Worm (Caenorhabditis elegans): ENCODE results near the gene F32A5.4.
A peak's percentile ranks its signal among the peaks of the same experiment; 100 is the strongest.

F32A5.4 gene

ce11 chrII:7261854-7262253, 32.9 kb downstream of the F32A5.4 start, which contains the start of gene C30G12.4:
Gene C30G12.4 (plus strand): TSS chrII:7262154.
- TF ChIP-seq nhr-12 (tag; optimal IDR thresholded peaks at IDR 0.05): no peak
- TF ChIP-seq fkh-10 (GFP tag; optimal IDR thresholded peaks at IDR 0.05): no peak
- TF ChIP-seq fkh-2 (tag; optimal IDR thresholded peaks at IDR 0.05): no peak
- no peak for TF ChIP-seq ZK546.5 (tag; optimal IDR thresholded peaks at IDR 0.05)

- peak; percentile 94 for TF ChIP-seq elt-2 (tag; optimal IDR thresholded peaks at IDR 0.05)
- TF ChIP-seq nhr-23 (tag; optimal IDR thresholded peaks at IDR 0.05): no peak
- TF ChIP-seq nhr-28 (tag; optimal IDR thresholded peaks at IDR 0.05): no peak
- peak; percentile 84 for TF ChIP-seq pha-4 (tag; optimal IDR thresholded peaks at IDR 0.05)
- TF ChIP-seq pqm-1 (tag; optimal IDR thresholded peaks at IDR 0.05): peak; percentile 59
- peak; percentile 38 for TF ChIP-seq mdl-1 (tag; optimal IDR thresholded peaks at IDR 0.05)
- TF ChIP-seq jun-1 (tag; optimal IDR thresholded peaks at IDR 0.05): peak; percentile 76
Observed at ce11 chrII:7264675-7265074, 35.7 kb downstream of the F32A5.4 start.

ce11 chrII:7269783-7270182, 40.8 kb downstream of the F32A5.4 start:
- TF ChIP-seq tbx-2 (tag; optimal IDR thresholded peaks at IDR 0.05) (no peak), R02D3.7 (tag; optimal IDR thresholded peaks at IDR 0.05) (no peak), zag-1 (tag; optimal IDR thresholded peaks at IDR 0.05) (no peak), elt-2 (tag; optimal IDR thresholded peaks at IDR 0.05) (peak; percentile 14), nhr-25 (tag; optimal IDR thresholded peaks at IDR 0.05) (no peak), jun-1 (tag; optimal IDR thresholded peaks at IDR 0.05) (no peak)

- TF ChIP-seq nfya-1 (tag; optimal IDR thresholded peaks at IDR 0.05; ENCODE audit: insufficient read depth) (no peak), nhr-43 (tag; optimal IDR thresholded peaks at IDR 0.05; ENCODE audit: poor library complexity, severe bottlenecking) (peak; percentile 55), nhr-76 (tag; optimal IDR thresholded peaks at IDR 0.05) (no peak), nhr-12 (tag; optimal IDR thresholded peaks at IDR 0.05) (no peak), tbx-2 (tag; optimal IDR thresholded peaks at IDR 0.05) (peak; percentile 13), nhr-23 (tag; optimal IDR thresholded peaks at IDR 0.05) (peak; percentile 85), nhr-25 (tag; optimal IDR thresholded peaks at IDR 0.05) (peak; percentile 59), R02D3.7 (tag; optimal IDR thresholded peaks at IDR 0.05) (no peak)
Observed at ce11 chrII:7272513-7272912, 43.6 kb downstream of the F32A5.4 start.

- peak; percentile 48 for TF ChIP-seq nhr-43 (tag; optimal IDR thresholded peaks at IDR 0.05; ENCODE audit: poor library complexity, severe bottlenecking)
- peak; percentile 50 for TF ChIP-seq pqm-1 (tag; optimal IDR thresholded peaks at IDR 0.05)
- no peak for TF ChIP-seq egl-27 (tag; optimal IDR thresholded peaks at IDR 0.05)
- TF ChIP-seq tbx-2 (tag; optimal IDR thresholded peaks at IDR 0.05): no peak
- TF ChIP-seq unc-39 (tag; optimal IDR thresholded peaks at IDR 0.05): no peak
- peak; percentile 32 for TF ChIP-seq nhr-23 (tag; optimal IDR thresholded peaks at IDR 0.05)
- no peak for TF ChIP-seq ceh-16 (tag; optimal IDR thresholded peaks at IDR 0.05)
- peak; percentile 79 for TF ChIP-seq elt-2 (tag; optimal IDR thresholded peaks at IDR 0.05)
- peak; percentile 3 for TF ChIP-seq mdl-1 (tag; optimal IDR thresholded peaks at IDR 0.05)
- no peak for TF ChIP-seq fos-1 (tag; optimal IDR thresholded peaks at IDR 0.05)
- TF ChIP-seq zag-1 (tag; optimal IDR thresholded peaks at IDR 0.05): no peak
- peak in 1 of 3 experiments; percentile 41 for TF ChIP-seq elt-3 (tag; optimal IDR thresholded peaks at IDR 0.05)
- no peak for TF ChIP-seq nhr-28 (tag; optimal IDR thresholded peaks at IDR 0.05)
- no peak for TF ChIP-seq skn-1 (tag; optimal IDR thresholded peaks at IDR 0.05)
- TF ChIP-seq nhr-25 (tag; optimal IDR thresholded peaks at IDR 0.05): peak; percentile 1
Observed at ce11 chrII:7273517-7273916, 44.6 kb downstream of the F32A5.4 start.

- TF ChIP-seq pqm-1 (tag; optimal IDR thresholded peaks at IDR 0.05) (peak; percentile 52), nhr-23 (tag; optimal IDR thresholded peaks at IDR 0.05) (no peak), elt-2 (tag; optimal IDR thresholded peaks at IDR 0.05) (peak; percentile 80)
Observed at ce11 chrII:7277257-7277656, 48.3 kb downstream of the F32A5.4 start.

ce11 chrII:7277925-7278324, 49.0 kb downstream of the F32A5.4 start:
- TF ChIP-seq elt-3 (tag; optimal IDR thresholded peaks at IDR 0.05) (no peak), nhr-43 (tag; optimal IDR thresholded peaks at IDR 0.05; ENCODE audit: poor library complexity, severe bottlenecking) (peak; percentile 55), eor-1 (tag; optimal IDR thresholded peaks at IDR 0.05) (no peak), nhr-25 (tag; optimal IDR thresholded peaks at IDR 0.05) (peak; percentile 45), fkh-2 (tag; optimal IDR thresholded peaks at IDR 0.05) (no peak), skn-1 (tag; optimal IDR thresholded peaks at IDR 0.05) (no peak), nhr-23 (tag; optimal IDR thresholded peaks at IDR 0.05) (peak; percentile 29), ztf-4 (tag; optimal IDR thresholded peaks at IDR 0.05) (no peak), ZK546.5 (tag; optimal IDR thresholded peaks at IDR 0.05) (no peak), pha-4 (tag; optimal IDR thresholded peaks at IDR 0.05) (no peak), aly-2 (tag; optimal IDR thresholded peaks at IDR 0.05) (no peak), nhr-12 (tag; optimal IDR thresholded peaks at IDR 0.05) (no peak)
